Fruit fly (Drosophila melanogaster): ENCODE data around the gene CG9717.

- TF ChIP-seq CG34406 (GFP tag; optimal IDR thresholded peaks at IDR 0.05) (no peak), fd59A (GFP tag; optimal IDR thresholded peaks at IDR 0.05) (no peak), Ets21C (GFP tag; optimal IDR thresholded peaks at IDR 0.05) (no peak), Eip78C (GFP tag) (no peak), OdsH (GFP tag; optimal IDR thresholded peaks at IDR 0.05) (no peak), CG1621 (tag; optimal IDR thresholded peaks at IDR 0.05) (no peak), vri (GFP tag; optimal IDR thresholded peaks at IDR 0.05) (no peak), Sox102F (GFP tag; optimal IDR thresholded peaks at IDR 0.05) (no peak), Hr39 (GFP tag; optimal IDR thresholded peaks at IDR 0.05) (no peak), CG6276 (GFP tag; optimal IDR thresholded peaks at IDR 0.05) (no peak), CG6854 (GFP tag; optimal IDR thresholded peaks at IDR 0.05) (no peak), Gug (GFP tag; IDR thresholded peaks at IDR 0.05) (no peak), dac (GFP tag; optimal IDR thresholded peaks at IDR 0.05) (no peak), dsx (GFP tag; optimal IDR thresholded peaks at IDR 0.05; ENCODE audit: poor library complexity, severe bottlenecking) (no peak)
Measured at dm6 chr3R:30541469-30541868, 45.6 kb downstream of the CG9717 start.
